Worm (Caenorhabditis elegans) whole organism, midembryonic: ENCODE measurements around the gene F21C10.5.

Experiments
- T22C8.4 ChIP-seq: fragments of 200-800 bp; sonication (Bioruptor generic); IDR thresholded peaks from 2 replicates; pipeline ENCODE4 v1.3.6; 2022; ENCODE audit warnings: missing genetic modification characterization, missing compliant biosample characterization
- flt-1 ChIP-seq: fragments of 200-800 bp; sonication (Bioruptor generic); IDR thresholded peaks from 2 replicates; pipeline ENCODE4 v1.3.6; 2022; ENCODE audit warnings: missing genetic modification characterization, missing compliant biosample characterization
- klf-2 ChIP-seq: fragments of 200-800 bp; sonication (Bioruptor generic); conservative IDR thresholded peaks from 2 replicates; pipeline ENCODE4 v1.3.6; 2022; ENCODE audit warnings: missing genetic modification reagents, missing genetic modification characterization, missing compliant biosample characterization
- med-1 ChIP-seq: sonication (generic microtip); optimal IDR thresholded peaks from 2 replicates; lab custom pipeline; 2017; ENCODE audit warnings: missing genetic modification characterization, mild to moderate bottlenecking, missing compliant biosample characterization, antibody characterized with exemption, missing genetic modification reagents; ENCODE audit not compliant: insufficient read depth
- ref-1 ChIP-seq: fragments of 200-800 bp; sonication (Bioruptor generic); conservative IDR thresholded peaks from 2 replicates; pipeline ENCODE4 v1.3.6; 2022; ENCODE audit warnings: missing genetic modification reagents, missing genetic modification characterization, missing compliant biosample characterization
- tab-1 ChIP-seq: fragments of 200-800 bp; sonication (Bioruptor generic); IDR thresholded peaks from 2 replicates; pipeline ENCODE4 v1.3.6; 2022; ENCODE audit warnings: missing genetic modification characterization, missing compliant biosample characterization
- ztf-23 ChIP-seq: fragments of 200-800 bp; sonication (Bioruptor generic); IDR thresholded peaks from 2 replicates; pipeline ENCODE4 v1.3.6; 2022; ENCODE audit warnings: missing genetic modification reagents, missing genetic modification characterization, missing compliant biosample characterization
- ztf-29 ChIP-seq: fragments of 200-800 bp; sonication (Bioruptor generic); IDR thresholded peaks from 2 replicates; pipeline ENCODE4 v1.3.6; 2022; ENCODE audit warnings: missing genetic modification reagents, missing genetic modification characterization, missing compliant biosample characterization

DNA sequence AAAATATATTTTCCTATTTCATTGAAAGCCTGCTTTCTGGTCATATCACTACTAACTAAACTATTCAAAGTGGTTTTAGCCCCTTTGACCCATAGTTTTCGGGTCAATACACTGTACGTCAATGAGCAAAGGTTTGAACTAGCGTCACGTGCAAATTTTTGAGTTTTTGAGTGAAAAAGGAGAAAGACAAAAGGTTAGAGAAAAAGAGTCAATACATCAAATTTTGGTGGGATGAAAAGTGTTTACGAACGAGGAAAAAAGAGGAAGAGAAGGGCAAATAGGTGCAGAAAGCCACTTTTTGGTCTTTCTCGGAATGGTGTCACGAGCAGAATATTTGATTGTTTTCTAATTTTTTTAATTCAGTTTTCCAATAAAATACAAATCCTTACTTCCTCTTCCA lies 49.6 kb upstream of the F21C10.5 start:
- TF ChIP-seq klf-2 (GFP tag; lab: Robert Waterston, UW) (no peak), ztf-23 (no peak), med-1 (no peak), flt-1 (GFP tag; lab: Robert Waterston, UW) (no peak), T22C8.4 (no peak), ztf-29 (GFP tag; lab: Robert Waterston, UW) (no peak), tab-1 (GFP tag; lab: Robert Waterston, UW) (no peak), ref-1 (GFP tag; lab: Robert Waterston, UW) (no peak)
